Fruit fly (Drosophila melanogaster) whole organism, pupa: Measurements from ENCODE around the gene Esyt2.

Source experiments
- CG12605 ChIP-seq: fragments of 200-800 bp; sonication (Bioruptor generic); IDR thresholded peaks from 2 replicates; pipeline ENCODE4 v1.3.6; 2022; ENCODE audit warnings: missing biosample characterization, missing genetic modification characterization
- CG13204 ChIP-seq: fragments of 200-800 bp; sonication (Bioruptor generic); optimal IDR thresholded peaks from 2 replicates; lab custom pipeline; 2018; ENCODE audit warnings: missing biosample characterization, mild to moderate bottlenecking, missing genetic modification characterization, moderate library complexity
- CG14655 ChIP-seq: fragments of 200-800 bp; sonication (Bioruptor generic); optimal IDR thresholded peaks from 3 replicates; lab custom pipeline; 2017; ENCODE audit warnings: mild to moderate bottlenecking, missing biosample characterization, missing genetic modification reagents, missing genetic modification characterization
- CG32121 ChIP-seq: fragments of 200-800 bp; sonication (Bioruptor generic); IDR thresholded peaks from 2 replicates; pipeline ENCODE4 v1.3.6; 2022; ENCODE audit warnings: missing biosample characterization, missing genetic modification characterization
- CG8301 ChIP-seq: fragments of 200-800 bp; sonication (Bioruptor generic); optimal IDR thresholded peaks from 2 replicates; lab custom pipeline; 2018; ENCODE audit warnings: missing biosample characterization, mild to moderate bottlenecking, missing genetic modification characterization
- CG9948 ChIP-seq: fragments of 200-800 bp; sonication (Bioruptor generic); optimal IDR thresholded peaks from 2 replicates; lab custom pipeline; 2018; ENCODE audit warnings: missing biosample characterization, mild to moderate bottlenecking, missing genetic modification characterization, moderate library complexity
- EcR ChIP-seq: fragments of 200-800 bp; sonication (Bioruptor generic); optimal IDR thresholded peaks from 3 replicates; lab custom pipeline; 2019; ENCODE audit warnings: missing biosample characterization, missing genetic modification characterization, mild to moderate bottlenecking, moderate library complexity, missing genetic modification reagents
- Ets98B ChIP-seq: fragments of 200-800 bp; sonication (Bioruptor generic); IDR thresholded peaks from 2 replicates; pipeline ENCODE4 v1.3.6; 2022; ENCODE audit warnings: missing biosample characterization, missing genetic modification characterization
- Pif1A ChIP-seq: fragments of 200-800 bp; sonication (Bioruptor generic); optimal IDR thresholded peaks from 3 replicates; lab custom pipeline; 2016; ENCODE audit warnings: missing biosample characterization, missing genetic modification characterization
- Snoo ChIP-seq: fragments of 200-800 bp; sonication (Bioruptor generic); optimal IDR thresholded peaks from 3 replicates; lab custom pipeline; 2017; ENCODE audit warnings: missing biosample characterization, mild to moderate bottlenecking, missing genetic modification characterization, inconsistent platforms
- fd96Ca ChIP-seq: fragments of 200-800 bp; sonication (Bioruptor generic); IDR thresholded peaks from 3 replicates; pipeline ENCODE4 v1.3.6; 2022; ENCODE audit warnings: missing biosample characterization, missing genetic modification characterization
- gl ChIP-seq: fragments of 200-800 bp; sonication (Bioruptor generic); optimal IDR thresholded peaks from 2 replicates; lab custom pipeline; 2018; ENCODE audit warnings: missing biosample characterization, mild to moderate bottlenecking, missing genetic modification characterization
- rn ChIP-seq: fragments of 200-800 bp; sonication (Bioruptor generic); IDR thresholded peaks from 2 replicates; pipeline ENCODE4 v1.3.6; 2022; ENCODE audit warnings: missing biosample characterization, missing genetic modification characterization

DNA sequence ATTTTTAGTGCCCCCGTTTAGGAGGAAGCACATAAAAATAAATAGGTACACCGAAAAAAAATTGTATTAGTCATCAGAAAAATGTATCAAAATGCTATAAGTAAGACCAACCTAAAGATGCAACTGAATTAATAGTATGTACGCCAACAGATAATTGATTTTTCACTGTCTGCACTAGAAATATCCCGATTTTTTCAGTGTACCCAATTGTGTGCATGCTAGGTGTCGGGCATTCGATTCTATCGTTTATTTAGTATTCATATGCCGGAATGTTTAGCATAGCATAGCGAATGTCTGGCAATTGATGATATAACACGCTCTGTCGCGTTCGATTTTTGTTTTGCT lies 22.9 kb downstream of the Esyt2 start:
- TF ChIP-seq rn (GFP tag; lab: Robert Waterston, UW) (peak; percentile 17; the same call in 1 of the 2 replicates), CG8301 (peak; percentile 65), EcR (no peak), CG12605 (peak; percentile 58), gl (no peak), CG13204 (GFP tag; lab: Kevin White, UChicago) (no peak), CG14655 (GFP tag; lab: Kevin White, UChicago) (peak; percentile 65), CG9948 (tag; lab: Kevin White, UChicago) (no peak), Ets98B (GFP tag; lab: Robert Waterston, UW) (peak; percentile 84), fd96Ca (peak; percentile 82), Pif1A (GFP tag; lab: Kevin White, UChicago) (peak; percentile 50), CG32121 (peak; percentile 88), Snoo (peak; percentile 8)
